Worm (Caenorhabditis elegans) whole organism, young adult: Measurements from ENCODE around the gene B0361.11.

Experiments
- atf-7 ChIP-seq: sonication (generic microtip); optimal IDR thresholded peaks from 2 replicates; lab custom pipeline; 2017; ENCODE audit warnings: mild to moderate bottlenecking, missing genetic modification characterization, missing compliant biosample characterization
- ccch-3 ChIP-seq: fragments of 200-800 bp; sonication (Bioruptor generic); optimal IDR thresholded peaks from 2 replicates; lab custom pipeline; 2018; ENCODE audit warnings: mild to moderate bottlenecking, missing genetic modification characterization, missing compliant biosample characterization
- ceh-27 ChIP-seq: fragments of 200-800 bp; sonication (Bioruptor generic); optimal IDR thresholded peaks from 2 replicates; lab custom pipeline; 2018; ENCODE audit warnings: mild to moderate bottlenecking, missing genetic modification characterization, moderate library complexity, missing compliant biosample characterization
- hlh-12 ChIP-seq: sonication (generic microtip); optimal IDR thresholded peaks from 2 replicates; lab custom pipeline; 2016; ENCODE audit warnings: missing genetic modification characterization, missing compliant biosample characterization
- madf-6 ChIP-seq: fragments of 200-800 bp; sonication (Bioruptor generic); IDR thresholded peaks from 2 replicates; pipeline ENCODE4 v1.3.6; 2022; ENCODE audit warnings: missing genetic modification reagents, missing genetic modification characterization, missing compliant biosample characterization
- mel-28 ChIP-seq: sonication (generic microtip); optimal IDR thresholded peaks from 2 replicates; lab custom pipeline; 2016; ENCODE audit warnings: borderline replicate concordance, mild to moderate bottlenecking, missing genetic modification characterization, missing compliant biosample characterization
- rec-8 ChIP-seq, 2 experiments: sonication (generic microtip); optimal IDR thresholded peaks; 2 replicates each; lab custom pipeline; 2016; ENCODE audit warnings: mild to moderate bottlenecking in 2 of 2, missing genetic modification characterization in 2 of 2, missing genetic modification reagents in 2 of 2, missing genotype in 2 of 2, missing biosample characterization in 1 of 2, missing compliant biosample characterization in 1 of 2, moderate library complexity in 1 of 2
- sdz-38 ChIP-seq: sonication (generic microtip); optimal IDR thresholded peaks from 2 replicates; lab custom pipeline; 2016; ENCODE audit warnings: missing genotype, missing genetic modification characterization, missing compliant biosample characterization

ce11 chrIII:7317354-7317753 is 40.0 kb downstream of the B0361.11 start:
- TF ChIP-seq ccch-3 (GFP tag; lab: Kevin White, UChicago) (no peak), ceh-27 (GFP tag; lab: Kevin White, UChicago) (no peak), mel-28 (tag; lab: Kevin White, UChicago) (no peak), rec-8 (tag; optimal IDR thresholded peaks at IDR 0.05; lab: Kevin White, UChicago) (no peak), sdz-38 (no peak), hlh-12 (tag; lab: Kevin White, UChicago) (no peak), madf-6 (GFP tag; lab: Robert Waterston, UW) (no peak), atf-7 (no peak)
